Worm (Caenorhabditis elegans) whole organism, L1 larva: Measurements from ENCODE around the gene T05C12.8.

Source experiments
- F16B12.6 ChIP-seq: fragments of 150-350 bp; optimal IDR thresholded peaks from 2 replicates; lab custom pipeline; 2014; ENCODE audit warnings: missing biosample characterization, missing genetic modification characterization
- Y116A8C.19 ChIP-seq: sonication (generic microtip); optimal IDR thresholded peaks from 2 replicates; lab custom pipeline; 2016; ENCODE audit warnings: missing compliant biosample characterization, missing genetic modification characterization, borderline replicate concordance
- aly-2 ChIP-seq: fragments of 150-350 bp; optimal IDR thresholded peaks from 2 replicates; lab custom pipeline; 2014; ENCODE audit warnings: missing biosample characterization, missing genetic modification characterization
- ama-1 ChIP-seq: fragments of 150-350 bp; optimal IDR thresholded peaks from 2 replicates; lab custom pipeline; 2014
- ceh-90 ChIP-seq: sonication (generic microtip); optimal IDR thresholded peaks from 2 replicates; lab custom pipeline; 2016; ENCODE audit warnings: missing genetic modification characterization, missing compliant biosample characterization
- ces-1 ChIP-seq: fragments of 150-350 bp; optimal IDR thresholded peaks from 2 replicates; lab custom pipeline; 2014; ENCODE audit warnings: missing biosample characterization, missing genetic modification reagents, missing genetic modification characterization
- efl-1 ChIP-seq, 4 experiments: fragments of 150-350 bp; optimal IDR thresholded peaks in 3 of 4; peaks in 1 of 4; 1 replicate in 1 of 4; 2 replicates in 3 of 4; lab custom pipeline; 2014; ENCODE audit warnings: missing biosample characterization in 2 of 4, missing genetic modification characterization in 2 of 4, missing genetic modification reagents in 2 of 4
- egl-27 ChIP-seq, 2 experiments: fragments of 150-350 bp in 1 of 2; sonication (generic microtip); optimal IDR thresholded peaks; 3 replicates each; lab custom pipeline; 2017 to 2018; ENCODE audit warnings: missing biosample characterization in 2 of 2, missing genetic modification characterization in 2 of 2, missing genetic modification reagents in 2 of 2
- elt-2 ChIP-seq: sonication (generic microtip); optimal IDR thresholded peaks from 2 replicates; lab custom pipeline; 2016; ENCODE audit warnings: missing genetic modification characterization, mild to moderate bottlenecking, inconsistent platforms, missing compliant biosample characterization, missing genetic modification reagents
- elt-3 ChIP-seq, 6 experiments: fragments of 150-350 bp in 1 of 6; sonication (generic microtip); optimal IDR thresholded peaks; 2 replicates each; lab custom pipeline; 2017 to 2018; ENCODE audit warnings: missing biosample characterization in 6 of 6, missing genetic modification characterization in 6 of 6, inconsistent platforms in 1 of 6
- fos-1 ChIP-seq: fragments of 150-350 bp; optimal IDR thresholded peaks from 2 replicates; lab custom pipeline; 2014; ENCODE audit warnings: missing biosample characterization, missing genetic modification characterization
- grh-1 ChIP-seq: fragments of 200-800 bp; sonication (Bioruptor generic); IDR thresholded peaks from 2 replicates; pipeline ENCODE4 v1.3.6; 2022; ENCODE audit warnings: missing genetic modification reagents, missing genetic modification characterization, missing compliant biosample characterization
- hlh-17 ChIP-seq: fragments of 200-800 bp; sonication (Bioruptor generic); optimal IDR thresholded peaks from 2 replicates; lab custom pipeline; 2018; ENCODE audit warnings: missing genetic modification characterization, mild to moderate bottlenecking, missing compliant biosample characterization, moderate library complexity, borderline replicate concordance
- hlh-4 ChIP-seq: sonication (generic microtip); optimal IDR thresholded peaks from 2 replicates; lab custom pipeline; 2016; ENCODE audit warnings: mild to moderate bottlenecking, missing genetic modification characterization, missing compliant biosample characterization
- jun-1 ChIP-seq: fragments of 150-350 bp; optimal IDR thresholded peaks from 2 replicates; lab custom pipeline; 2014; ENCODE audit warnings: missing biosample characterization, missing genetic modification reagents, missing genetic modification characterization
- lin-13 ChIP-seq: fragments of 150-350 bp; optimal IDR thresholded peaks from 2 replicates; lab custom pipeline; 2014; ENCODE audit warnings: missing biosample characterization, missing genetic modification reagents, missing genetic modification characterization
- lin-35 ChIP-seq, 2 experiments: fragments of 150-350 bp; optimal IDR thresholded peaks; 2 replicates each; lab custom pipeline; 2014; ENCODE audit warnings: missing biosample characterization in 2 of 2, missing genetic modification characterization in 2 of 2, missing genetic modification reagents in 2 of 2
- lin-39 ChIP-seq: fragments of 150-350 bp; optimal IDR thresholded peaks from 2 replicates; lab custom pipeline; 2014; ENCODE audit warnings: missing biosample characterization, missing genetic modification reagents, missing genetic modification characterization
- mab-9 ChIP-seq: fragments of 200-800 bp; sonication (Bioruptor generic); IDR thresholded peaks from 2 replicates; pipeline ENCODE4 v1.3.6; 2022; ENCODE audit warnings: missing genetic modification reagents, missing genetic modification characterization, missing compliant biosample characterization
- mef-2 ChIP-seq: fragments of 150-350 bp; optimal IDR thresholded peaks from 2 replicates; lab custom pipeline; 2014; ENCODE audit warnings: missing biosample characterization, missing genetic modification characterization
- mep-1 ChIP-seq: fragments of 150-350 bp; optimal IDR thresholded peaks from 2 replicates; lab custom pipeline; 2014; ENCODE audit warnings: missing biosample characterization, missing genetic modification characterization
- nhr-11 ChIP-seq: fragments of 150-350 bp; optimal IDR thresholded peaks from 2 replicates; lab custom pipeline; 2014; ENCODE audit warnings: missing biosample characterization, missing genetic modification characterization
- nhr-12 ChIP-seq: sonication (generic microtip); optimal IDR thresholded peaks from 2 replicates; lab custom pipeline; 2017; ENCODE audit warnings: missing biosample characterization, missing genetic modification characterization
- nhr-19 ChIP-seq: fragments of 200-800 bp; sonication (Bioruptor generic); conservative IDR thresholded peaks from 2 replicates; pipeline ENCODE4 v1.3.6; 2022; ENCODE audit warnings: missing genetic modification characterization, missing compliant biosample characterization
- nhr-20 ChIP-seq: sonication (generic microtip); optimal IDR thresholded peaks from 2 replicates; lab custom pipeline; 2016; ENCODE audit warnings: mild to moderate bottlenecking, missing genetic modification characterization, missing compliant biosample characterization
- nhr-237 ChIP-seq: fragments of 150-350 bp; optimal IDR thresholded peaks from 2 replicates; lab custom pipeline; 2014; ENCODE audit warnings: missing biosample characterization, missing genetic modification characterization
- nhr-28 ChIP-seq: fragments of 150-350 bp; optimal IDR thresholded peaks from 2 replicates; lab custom pipeline; 2014; ENCODE audit warnings: missing biosample characterization, missing genetic modification characterization
- nhr-47 ChIP-seq: sonication (generic microtip); optimal IDR thresholded peaks from 2 replicates; lab custom pipeline; 2016; ENCODE audit warnings: mild to moderate bottlenecking, missing genetic modification characterization, moderate library complexity, missing compliant biosample characterization
- nhr-76 ChIP-seq: sonication (generic microtip); optimal IDR thresholded peaks from 2 replicates; lab custom pipeline; 2017; ENCODE audit warnings: missing biosample characterization, missing genetic modification characterization
- nhr-90 ChIP-seq: sonication (generic microtip); optimal IDR thresholded peaks from 2 replicates; lab custom pipeline; 2016; ENCODE audit warnings: mild to moderate bottlenecking, missing genetic modification characterization, missing compliant biosample characterization; ENCODE audit not compliant: poor library complexity
- pag-3 ChIP-seq: sonication (generic microtip); optimal IDR thresholded peaks from 2 replicates; lab custom pipeline; 2017; ENCODE audit warnings: missing genetic modification characterization, mild to moderate bottlenecking, missing compliant biosample characterization, antibody characterized with exemption, borderline replicate concordance; ENCODE audit not compliant: insufficient read depth
- skn-1 ChIP-seq: fragments of 150-350 bp; optimal IDR thresholded peaks from 2 replicates; lab custom pipeline; 2014; ENCODE audit warnings: missing biosample characterization, missing genetic modification characterization
- sup-37 ChIP-seq: fragments of 200-800 bp; sonication (Bioruptor generic); optimal IDR thresholded peaks from 2 replicates; lab custom pipeline; 2018; ENCODE audit warnings: mild to moderate bottlenecking, missing genetic modification characterization, missing compliant biosample characterization
- tlp-1 ChIP-seq: fragments of 150-350 bp; optimal IDR thresholded peaks from 2 replicates; lab custom pipeline; 2014; ENCODE audit warnings: missing biosample characterization, missing genetic modification characterization
- unc-62 ChIP-seq: fragments of 150-350 bp; optimal IDR thresholded peaks from 2 replicates; lab custom pipeline; 2014; ENCODE audit warnings: missing biosample characterization, missing genetic modification reagents, missing genetic modification characterization
- unc-86 ChIP-seq: sonication (generic microtip); optimal IDR thresholded peaks from 2 replicates; lab custom pipeline; 2016; ENCODE audit warnings: missing genetic modification characterization, missing compliant biosample characterization
- unc-98 ChIP-seq: fragments of 200-800 bp; sonication (Bioruptor generic); IDR thresholded peaks from 2 replicates; pipeline ENCODE4 v1.3.6; 2022; ENCODE audit warnings: missing genetic modification characterization, missing compliant biosample characterization
- vab-15 ChIP-seq: sonication (generic microtip); optimal IDR thresholded peaks from 2 replicates; lab custom pipeline; 2017; ENCODE audit warnings: missing genotype, mild to moderate bottlenecking, missing genetic modification characterization, missing compliant biosample characterization
- zag-1 ChIP-seq: fragments of 150-350 bp; optimal IDR thresholded peaks from 2 replicates; lab custom pipeline; 2014; ENCODE audit warnings: missing biosample characterization, missing genetic modification characterization

The T05C12.8 gene

ce11 chrII:8212680-8213079 is 22.3 kb upstream of the T05C12.8 start, which contains the start of gene twk-3:
TSS of gene twk-3 (minus strand) at chrII:8212780.
- no peak for TF ChIP-seq unc-86 (tag; lab: Kevin White, UChicago)
- no peak for TF ChIP-seq ama-1
- no peak for TF ChIP-seq lin-39
- no peak for TF ChIP-seq nhr-19 (GFP tag; lab: Robert Waterston, UW)
- TF ChIP-seq nhr-20 (tag; lab: Kevin White, UChicago): no peak
- no peak for TF ChIP-seq jun-1 (tag; lab: Kevin White, UChicago)
- no peak for TF ChIP-seq fos-1 (tag; lab: Kevin White, UChicago)
- TF ChIP-seq pag-3 (tag; lab: Kevin White, UChicago): no peak
- TF ChIP-seq nhr-12 (tag; lab: Kevin White, UChicago): no peak
- TF ChIP-seq elt-3 (tag; optimal IDR thresholded peaks at IDR 0.05; lab: Kevin White, UChicago): no peak
- TF ChIP-seq vab-15: no peak
- TF ChIP-seq nhr-237 (tag; lab: Kevin White, UChicago): no peak

- TF ChIP-seq jun-1 (tag; lab: Kevin White, UChicago): no peak
- no peak for TF ChIP-seq lin-13 (GFP tag; lab: Kevin White, UChicago)
- no peak for TF ChIP-seq nhr-28 (tag; lab: Kevin White, UChicago)
- no peak for TF ChIP-seq egl-27 (tag; optimal IDR thresholded peaks at IDR 0.05; lab: Kevin White, UChicago)
- TF ChIP-seq mep-1 (tag; lab: Kevin White, UChicago): no peak
- TF ChIP-seq nhr-90 (tag; lab: Kevin White, UChicago): no peak
- TF ChIP-seq mef-2: no peak
- TF ChIP-seq grh-1 (GFP tag; lab: Robert Waterston, UW): no peak
- no peak for TF ChIP-seq nhr-76
- no peak for TF ChIP-seq tlp-1
- no peak for TF ChIP-seq F16B12.6 (tag; lab: Kevin White, UChicago)
- no peak for TF ChIP-seq nhr-11 (tag; lab: Kevin White, UChicago)
- TF ChIP-seq, all 84 proteins: peak for 0
These were observed 19.1 kb upstream of the T05C12.8 start, which contains the start of gene M110.8 for ce11 chrII:8209476-8209875. TSS of gene M110.8 (minus strand) at chrII:8209576.

- no peak for TF ChIP-seq hlh-17 (GFP tag; lab: Kevin White, UChicago)
- TF ChIP-seq aly-2: no peak
- TF ChIP-seq elt-2 (tag; lab: Kevin White, UChicago): peak; percentile 30
- TF ChIP-seq sup-37: no peak
- TF ChIP-seq efl-1 (optimal IDR thresholded peaks at IDR 0.05; lab: Kevin White, UChicago): no peak
- TF ChIP-seq efl-1 (GFP tag; optimal IDR thresholded peaks at IDR 0.05 in 1 of 2; lab: Kevin White, UChicago): peak in 1 of 2 experiments; percentile 79
- no peak for TF ChIP-seq ces-1 (GFP tag; lab: Kevin White, UChicago)
These were observed 15.3 kb upstream of the T05C12.8 start for ce11 chrII:8205612-8206011.

ce11 chrII:8204039-8204438 is 13.7 kb upstream of the T05C12.8 start, which contains the start of gene col-76:
TSS of gene col-76 (plus strand) at chrII:8204339.
- TF ChIP-seq egl-27 (tag; optimal IDR thresholded peaks at IDR 0.05; lab: Kevin White, UChicago) (no peak), nhr-47 (tag; lab: Kevin White, UChicago) (no peak), unc-62 (GFP tag; lab: Kevin White, UChicago) (no peak), ceh-90 (tag; lab: Kevin White, UChicago) (no peak), Y116A8C.19 (tag; lab: Kevin White, UChicago) (no peak), mab-9 (GFP tag; lab: Robert Waterston, UW) (no peak), unc-86 (tag; lab: Kevin White, UChicago) (no peak), fos-1 (tag; lab: Kevin White, UChicago) (no peak), zag-1 (tag; lab: Kevin White, UChicago) (no peak), hlh-4 (tag; lab: Kevin White, UChicago) (no peak), lin-35 (GFP tag; optimal IDR thresholded peaks at IDR 0.05; lab: Kevin White, UChicago) (no peak), skn-1 (tag; lab: Kevin White, UChicago) (no peak), unc-98 (GFP tag; lab: Robert Waterston, UW) (no peak), nhr-19 (GFP tag; lab: Robert Waterston, UW) (no peak)
